Fruit fly (Drosophila melanogaster): Measurements from ENCODE around the gene D19A.

Gene D19A

dm6 chr3L:6181776-6182175, 7.1 kb downstream of the D19A start, which contains the start of gene CG10274 (continued):
- peak; percentile 78 for TF ChIP-seq bcd (GFP tag; optimal IDR thresholded peaks at IDR 0.05)
- TF ChIP-seq CG17829 (tag; optimal IDR thresholded peaks at IDR 0.05), result peak; percentile 78
- no peak for TF ChIP-seq dati (GFP tag; IDR thresholded peaks at IDR 0.05)
- peak in 1 of 3 experiments; percentile 81 for TF ChIP-seq lola (GFP tag; optimal IDR thresholded peaks at IDR 0.05)
- peak; percentile 50 for TF ChIP-seq CG4328 (GFP tag; optimal IDR thresholded peaks at IDR 0.05)
- no peak for TF ChIP-seq stc (GFP tag; IDR thresholded peaks at IDR 0.05)
- TF ChIP-seq sima (GFP tag; optimal IDR thresholded peaks at IDR 0.05), result no peak
- peak; percentile 43 for TF ChIP-seq CG11085 (GFP tag; IDR thresholded peaks at IDR 0.05)
- peak; percentile 54 for TF ChIP-seq pnt (GFP tag; optimal IDR thresholded peaks at IDR 0.05)
- TF ChIP-seq CG17802 (tag; optimal IDR thresholded peaks at IDR 0.05), result peak; percentile 38
- TF ChIP-seq CG3847 (GFP tag; IDR thresholded peaks at IDR 0.05), result peak; percentile 78
- TF ChIP-seq CG12219 (GFP tag; optimal IDR thresholded peaks at IDR 0.05), result peak; percentile 2
- TF ChIP-seq Lpt (GFP tag; optimal IDR thresholded peaks at IDR 0.05), result no peak
- peak in 1 of 2 experiments; percentile 68 for TF ChIP-seq bsh (GFP tag; optimal IDR thresholded peaks at IDR 0.05)
- TF ChIP-seq GATAe (GFP tag; conservative IDR thresholded peaks at IDR 0.05), result no peak; the same call in 1 of the 2 replicates
- no peak for TF ChIP-seq Jarid2 (GFP tag; optimal IDR thresholded peaks at IDR 0.05)
- no peak for TF ChIP-seq chinmo (GFP tag; IDR thresholded peaks at IDR 0.05; ENCODE audit: partially characterized antibody)
- no peak; the same call in 1 of the 3 replicates for TF ChIP-seq CG17361 (GFP tag; IDR thresholded peaks at IDR 0.05)
- TF ChIP-seq pum (GFP tag; optimal IDR thresholded peaks at IDR 0.05), result peak; percentile 63
- no peak for TF ChIP-seq CG2199 (GFP tag; IDR thresholded peaks at IDR 0.05)
- no peak for TF ChIP-seq crol (GFP tag; IDR thresholded peaks at IDR 0.05)
- no peak for TF ChIP-seq lab (GFP tag; optimal IDR thresholded peaks at IDR 0.05)
- peak; percentile 67 for TF ChIP-seq CG1647 (GFP tag; optimal IDR thresholded peaks at IDR 0.05)
- no peak for TF ChIP-seq kah (GFP tag; optimal IDR thresholded peaks at IDR 0.05)
- TF ChIP-seq Dfd (GFP tag; optimal IDR thresholded peaks at IDR 0.05), result no peak
- no peak for TF ChIP-seq gcm (GFP tag; optimal IDR thresholded peaks at IDR 0.05)
- peak; percentile 69 for TF ChIP-seq Bdp1 (GFP tag; optimal IDR thresholded peaks at IDR 0.05)
- peak; percentile 19 for TF ChIP-seq CG12299 (tag; optimal IDR thresholded peaks at IDR 0.05)
- peak; percentile 74 for TF ChIP-seq Max (GFP tag; optimal IDR thresholded peaks at IDR 0.05)
- TF ChIP-seq CG12236 (GFP tag; optimal IDR thresholded peaks at IDR 0.05), result peak; percentile 21
- peak; percentile 73; the same call in 1 of the 2 replicates for TF ChIP-seq klu (GFP tag; IDR thresholded peaks at IDR 0.05)
- 0 out of 3 replicates have a peak, but pooled peaks have one; percentile 38 for TF ChIP-seq CG2889 (GFP tag; IDR thresholded peaks at IDR 0.05)
- TF ChIP-seq Nf-YB (GFP tag; optimal IDR thresholded peaks at IDR 0.05), result peak; percentile 46
- peak; percentile 47; the same call in 1 of the 3 replicates for TF ChIP-seq H15 (GFP tag; IDR thresholded peaks at IDR 0.05)
- no peak for TF ChIP-seq vfl (GFP tag; optimal IDR thresholded peaks at IDR 0.05)
- TF ChIP-seq Sox102F (GFP tag; optimal IDR thresholded peaks at IDR 0.05), result no peak
- no peak for TF ChIP-seq HLH4C (GFP tag; IDR thresholded peaks at IDR 0.05; ENCODE audit: partially characterized antibody)
- 0 out of 2 replicates have a peak, but pooled peaks have one; percentile 26 for TF ChIP-seq CG1024 (GFP tag; IDR thresholded peaks at IDR 0.05)
- no peak for TF ChIP-seq CG17568 (GFP tag; optimal IDR thresholded peaks at IDR 0.05)
- TF ChIP-seq phol (tag; optimal IDR thresholded peaks at IDR 0.05), result peak; percentile 86
- no peak for TF ChIP-seq HHEX (GFP tag; optimal IDR thresholded peaks at IDR 0.05)
- no peak for TF ChIP-seq eyg (GFP tag; optimal IDR thresholded peaks at IDR 0.05)
- TF ChIP-seq mirr (GFP tag; optimal IDR thresholded peaks at IDR 0.05), result no peak
- no peak for TF ChIP-seq CG3065 (GFP tag; optimal IDR thresholded peaks at IDR 0.05)
- peak; percentile 79 for TF ChIP-seq CG8924 (tag; optimal IDR thresholded peaks at IDR 0.05)
- TF ChIP-seq inv (GFP tag; IDR thresholded peaks at IDR 0.05; ENCODE audit: partially characterized antibody), result no peak
- TF ChIP-seq Bteb2 (GFP tag; optimal IDR thresholded peaks at IDR 0.05), result peak; percentile 75
- TF ChIP-seq prd (optimal IDR thresholded peaks at IDR 0.05), result no peak
- TF ChIP-seq prd (GFP tag; IDR thresholded peaks at IDR 0.05), result peak; percentile 82
- peak; percentile 77 for TF ChIP-seq CG9215 (GFP tag; IDR thresholded peaks at IDR 0.05)
- no peak for TF ChIP-seq Asciz (GFP tag; optimal IDR thresholded peaks at IDR 0.05)
